Fruit fly (Drosophila melanogaster): Measurements from ENCODE around the gene CG34323.

- TF ChIP-seq HLH3B (GFP tag; IDR thresholded peaks at IDR 0.05) (no peak), CG17802 (tag; optimal IDR thresholded peaks at IDR 0.05) (no peak), CG4820 (GFP tag; optimal IDR thresholded peaks at IDR 0.05) (no peak), PHDP (tag; optimal IDR thresholded peaks at IDR 0.05) (no peak), luna (GFP tag; optimal IDR thresholded peaks at IDR 0.05) (no peak), CG11456 (GFP tag; IDR thresholded peaks at IDR 0.05) (no peak), Sry-β (GFP tag; optimal IDR thresholded peaks at IDR 0.05) (no peak), Blimp-1 (GFP tag; optimal IDR thresholded peaks at IDR 0.05) (no peak), D (optimal IDR thresholded peaks at IDR 0.05) (no peak), D (GFP tag; optimal IDR thresholded peaks at IDR 0.05) (no peak), jumu (GFP tag; optimal IDR thresholded peaks at IDR 0.05) (no peak), cad (GFP tag; optimal IDR thresholded peaks at IDR 0.05) (no peak), inv (GFP tag; IDR thresholded peaks at IDR 0.05; ENCODE audit: partially characterized antibody) (no peak)
Observed at dm6 chrX:12021750-12022149, 48.5 kb upstream of the CG34323 start.

Measured in whole organism, embryonic.